Worm (Caenorhabditis elegans): ENCODE measurements around the gene cul-2.
A peak's percentile ranks its signal among the peaks of the same experiment; 100 is the strongest.

Gene cul-2

ce11 chrIII:13687211-13687610, at the start of gene cul-2:
TSS of gene cul-2 (plus strand) at chrIII:13687269.
- no peak for TF ChIP-seq nhr-11 (tag; optimal IDR thresholded peaks at IDR 0.05)
- TF ChIP-seq unc-62 (GFP tag; optimal IDR thresholded peaks at IDR 0.05 in 1 of 2): peak in 1 of 2 experiments; percentile 75
- no peak for TF ChIP-seq unc-62 (tag; optimal IDR thresholded peaks at IDR 0.05)
- TF ChIP-seq F44E2.7 (GFP tag; IDR thresholded peaks at IDR 0.05): no peak
- peak; percentile 1 for TF ChIP-seq lin-13 (GFP tag; optimal IDR thresholded peaks at IDR 0.05)
- no peak for TF ChIP-seq ceh-62 (tag; optimal IDR thresholded peaks at IDR 0.05)
- TF ChIP-seq hlh-30 (tag; optimal IDR thresholded peaks at IDR 0.05; ENCODE audit: insufficient read depth): peak; percentile 66
- peak in 1 of 2 experiments; percentile 34 for TF ChIP-seq lsy-2 (tag; optimal IDR thresholded peaks at IDR 0.05)
- no peak for TF ChIP-seq F10B5.3 (tag; optimal IDR thresholded peaks at IDR 0.05)
- peak; percentile 23 for TF ChIP-seq nhr-6 (tag; optimal IDR thresholded peaks at IDR 0.05)
- peak; percentile 22 for TF ChIP-seq aha-1 (tag)
- TF ChIP-seq mes-2 (tag; optimal IDR thresholded peaks at IDR 0.05; ENCODE audit: poor library complexity, severe bottlenecking): peak; percentile 46
- no peak for TF ChIP-seq lin-29 (GFP tag; IDR thresholded peaks at IDR 0.05)
- TF ChIP-seq unc-39 (tag; optimal IDR thresholded peaks at IDR 0.05): no peak
- TF ChIP-seq Y48G9A.11 (GFP tag; IDR thresholded peaks at IDR 0.05): no peak
- no peak for TF ChIP-seq sdz-12 (GFP tag; optimal IDR thresholded peaks at IDR 0.05)
- TF ChIP-seq rbr-2 (tag; optimal IDR thresholded peaks at IDR 0.05): no peak
- TF ChIP-seq madf-5 (GFP tag; IDR thresholded peaks at IDR 0.05): no peak

- TF ChIP-seq nhr-41 (GFP tag; IDR thresholded peaks at IDR 0.05) (no peak), lim-7 (GFP tag; IDR thresholded peaks at IDR 0.05) (no peak), pqm-1 (tag; optimal IDR thresholded peaks at IDR 0.05) (no peak), lin-1 (GFP tag; IDR thresholded peaks at IDR 0.05) (no peak), Y75B8A.6 (GFP tag; IDR thresholded peaks at IDR 0.05) (no peak), F37D6.2 (tag; optimal IDR thresholded peaks at IDR 0.05) (no peak), mdl-1 (tag; optimal IDR thresholded peaks at IDR 0.05) (peak in 1 of 2 experiments; percentile 40), ces-1 (GFP tag; optimal IDR thresholded peaks at IDR 0.05) (peak; percentile 64), nhr-11 (tag; optimal IDR thresholded peaks at IDR 0.05) (no peak), fkh-10 (GFP tag; optimal IDR thresholded peaks at IDR 0.05) (peak; percentile 57), ceh-82 (tag; optimal IDR thresholded peaks at IDR 0.05) (no peak), set-16 (GFP tag; IDR thresholded peaks at IDR 0.05) (no peak), hlh-30 (tag; optimal IDR thresholded peaks at IDR 0.05; ENCODE audit: insufficient read depth) (peak; percentile 33), Y105C5A.15 (GFP tag; IDR thresholded peaks at IDR 0.05) (no peak), lsy-2 (tag; optimal IDR thresholded peaks at IDR 0.05) (peak in 1 of 2 experiments; percentile 7), ZK337.2 (GFP tag; IDR thresholded peaks at IDR 0.05) (no peak)
These were observed 49.4 kb upstream of the cul-2 start for ce11 chrIII:13637681-13638080.

ce11 chrIII:13640003-13640499, 47.0 kb upstream of the cul-2 start:
- TF ChIP-seq madf-9 (GFP tag; conservative IDR thresholded peaks at IDR 0.05) (no peak), ZK546.5 (tag; optimal IDR thresholded peaks at IDR 0.05) (no peak), hlh-11 (tag; optimal IDR thresholded peaks at IDR 0.05) (no peak), nhr-77 (tag; optimal IDR thresholded peaks at IDR 0.05) (no peak), lin-39 (tag; optimal IDR thresholded peaks at IDR 0.05) (no peak), lim-7 (GFP tag; IDR thresholded peaks at IDR 0.05) (no peak), nhr-28 (tag; optimal IDR thresholded peaks at IDR 0.05) (no peak), pha-4 (GFP tag; IDR thresholded peaks at IDR 0.05) (no peak), pha-4 (tag; optimal IDR thresholded peaks at IDR 0.05) (no peak), dpl-1 (GFP tag; optimal IDR thresholded peaks at IDR 0.05) (no peak), unc-130 (GFP tag; optimal IDR thresholded peaks at IDR 0.05) (no peak), tra-1 (GFP tag; IDR thresholded peaks at IDR 0.05) (no peak), F26F4.8 (GFP tag; conservative IDR thresholded peaks at IDR 0.05) (no peak), fkh-10 (GFP tag; optimal IDR thresholded peaks at IDR 0.05) (no peak), set-16 (GFP tag; IDR thresholded peaks at IDR 0.05) (peak; percentile 71), unc-62 (GFP tag; optimal IDR thresholded peaks at IDR 0.05 in 1 of 2) (peak in 1 of 2 experiments; percentile 92), unc-62 (tag; optimal IDR thresholded peaks at IDR 0.05) (no peak)
